Worm (Caenorhabditis elegans): ENCODE results near the gene F40G12.11.
"Not testable (repeated sequence)": the region's sequence is repeated elsewhere in the genome, so short reads cannot be mapped to it uniquely, and the experiment has no call there.

Gene F40G12.11

ce11 chrV:14274268-14274667 lies 11.7 kb upstream of the F40G12.11 start, which contains the start of gene F40G12.7:
TSS of gene F40G12.7 (plus strand) at chrV:14274568.
- not testable (repeated sequence) for TF ChIP-seq ceh-88 (GFP tag; IDR thresholded peaks at IDR 0.05); lin-14 (GFP tag; optimal IDR thresholded peaks at IDR 0.05); nhr-28 (tag; optimal IDR thresholded peaks at IDR 0.05)

ce11 chrV:14277456-14277855 lies 8.5 kb upstream of the F40G12.11 start:
- TF ChIP-seq snpc-4 (tag; optimal IDR thresholded peaks at IDR 0.05), result peak; percentile 40

ce11 chrV:14279777-14280176 lies 6.2 kb upstream of the F40G12.11 start, which contains the start of gene srt-33:
TSS of gene srt-33 (minus strand) at chrV:14279877.
- no peak for TF ChIP-seq egl-13 (tag; optimal IDR thresholded peaks at IDR 0.05)
- TF ChIP-seq blmp-1 (tag; optimal IDR thresholded peaks at IDR 0.05), result no peak
- no peak for TF ChIP-seq isw-1 (GFP tag; IDR thresholded peaks at IDR 0.05)
- TF ChIP-seq unc-30 (tag; optimal IDR thresholded peaks at IDR 0.05), result no peak
- TF ChIP-seq fkh-8 (tag; optimal IDR thresholded peaks at IDR 0.05), result no peak
- no peak for TF ChIP-seq pax-3 (tag; optimal IDR thresholded peaks at IDR 0.05)

ce11 chrV:14282222-14282709 lies 3.7 kb upstream of the F40G12.11 start, which contains the start of the genes srt-74 and F40G12.9:
TSS of gene srt-74 (minus strand) at chrV:14282322.
TSS of gene F40G12.9 (plus strand) at chrV:14282659.
- TF ChIP-seq grh-1 (GFP tag; IDR thresholded peaks at IDR 0.05) (no peak), nhr-71 (tag; optimal IDR thresholded peaks at IDR 0.05) (no peak), unc-98 (GFP tag; IDR thresholded peaks at IDR 0.05) (no peak), fos-1 (tag; optimal IDR thresholded peaks at IDR 0.05) (no peak)

ce11 chrV:14283241-14283640 lies 2.7 kb upstream of the F40G12.11 start, which contains the start of gene F40G12.10:
TSS of gene F40G12.10 (plus strand) at chrV:14283541.
- TF ChIP-seq lin-14 (GFP tag; optimal IDR thresholded peaks at IDR 0.05) (no peak), elt-2 (tag; optimal IDR thresholded peaks at IDR 0.05) (no peak), blmp-1 (tag; optimal IDR thresholded peaks at IDR 0.05) (no peak), unc-86 (tag; optimal IDR thresholded peaks at IDR 0.05) (no peak), tbx-2 (tag; optimal IDR thresholded peaks at IDR 0.05) (no peak), pag-3 (tag; optimal IDR thresholded peaks at IDR 0.05; ENCODE audit: borderline replicate concordance, insufficient read depth) (no peak), nhr-19 (GFP tag; conservative IDR thresholded peaks at IDR 0.05) (no peak)

ce11 chrV:14289363-14289762 lies 3.4 kb downstream of the F40G12.11 start, which contains the start of gene F14D7.1:
TSS of gene F14D7.1 (minus strand) at chrV:14289463.
- TF ChIP-seq sup-37 (GFP tag; optimal IDR thresholded peaks at IDR 0.05) (no peak), zag-1 (tag; optimal IDR thresholded peaks at IDR 0.05) (no peak), lin-14 (GFP tag; optimal IDR thresholded peaks at IDR 0.05) (no peak), grh-1 (GFP tag; IDR thresholded peaks at IDR 0.05) (no peak), pag-3 (tag; optimal IDR thresholded peaks at IDR 0.05; ENCODE audit: borderline replicate concordance, insufficient read depth) (no peak)

- TF ChIP-seq ama-1 (optimal IDR thresholded peaks at IDR 0.05), result no peak
- no peak for TF ChIP-seq swsn-7 (tag; optimal IDR thresholded peaks at IDR 0.05)
- TF ChIP-seq ztf-4 (tag; optimal IDR thresholded peaks at IDR 0.05), result no peak
- no peak for TF ChIP-seq C04F5.9 (tag; optimal IDR thresholded peaks at IDR 0.05)
- TF ChIP-seq snpc-4 (tag; optimal IDR thresholded peaks at IDR 0.05), result no peak
- TF ChIP-seq jun-1 (tag; optimal IDR thresholded peaks at IDR 0.05), result no peak
- TF ChIP-seq lin-14 (GFP tag; optimal IDR thresholded peaks at IDR 0.05), result no peak
- TF ChIP-seq dpl-1 (GFP tag; optimal IDR thresholded peaks at IDR 0.05), result no peak
- no peak for TF ChIP-seq nhr-11 (tag; optimal IDR thresholded peaks at IDR 0.05)
- no peak for TF ChIP-seq aly-2 (tag; optimal IDR thresholded peaks at IDR 0.05)
Observed at ce11 chrV:14290636-14291035, 4.7 kb downstream of the F40G12.11 start, which contains the start of gene F14D7.18. TSS of gene F14D7.18 (minus strand) at chrV:14290736.
